Fruit fly (Drosophila melanogaster) whole organism, pupa: ENCODE measurements around the gene CG11454.
A peak's percentile ranks its signal among the peaks of the same experiment; 100 is the strongest.

ENCODE experiments used
- CG10348 ChIP-seq: fragments of 200-800 bp; sonication (Bioruptor generic); IDR thresholded peaks from 2 replicates; pipeline ENCODE4 v1.3.6; 2022; ENCODE audit warnings: missing biosample characterization, missing genetic modification characterization
- CG12605 ChIP-seq: fragments of 200-800 bp; sonication (Bioruptor generic); IDR thresholded peaks from 2 replicates; pipeline ENCODE4 v1.3.6; 2022; ENCODE audit warnings: missing biosample characterization, missing genetic modification characterization
- CG13204 ChIP-seq: fragments of 200-800 bp; sonication (Bioruptor generic); optimal IDR thresholded peaks from 2 replicates; lab custom pipeline; 2018; ENCODE audit warnings: missing biosample characterization, mild to moderate bottlenecking, missing genetic modification characterization, moderate library complexity
- CG14655 ChIP-seq: fragments of 200-800 bp; sonication (Bioruptor generic); optimal IDR thresholded peaks from 3 replicates; lab custom pipeline; 2017; ENCODE audit warnings: mild to moderate bottlenecking, missing biosample characterization, missing genetic modification reagents, missing genetic modification characterization
- CG15710 ChIP-seq: fragments of 200-800 bp; sonication (Bioruptor generic); optimal IDR thresholded peaks from 2 replicates; lab custom pipeline; 2018; ENCODE audit warnings: missing biosample characterization, mild to moderate bottlenecking, missing genetic modification characterization, moderate library complexity
- CG17806 ChIP-seq: fragments of 200-800 bp; sonication (Bioruptor generic); optimal IDR thresholded peaks from 2 replicates; lab custom pipeline; 2018; ENCODE audit warnings: missing biosample characterization, mild to moderate bottlenecking, missing genetic modification characterization, moderate library complexity
- CG32121 ChIP-seq: fragments of 200-800 bp; sonication (Bioruptor generic); IDR thresholded peaks from 2 replicates; pipeline ENCODE4 v1.3.6; 2022; ENCODE audit warnings: missing biosample characterization, missing genetic modification characterization
- CG34367 ChIP-seq: fragments of 200-800 bp; sonication (Bioruptor generic); optimal IDR thresholded peaks from 2 replicates; lab custom pipeline; 2018; ENCODE audit warnings: missing biosample characterization, mild to moderate bottlenecking, missing genetic modification characterization
- CG4496 ChIP-seq: fragments of 200-800 bp; sonication (Bioruptor generic); IDR thresholded peaks from 3 replicates; pipeline ENCODE4 v1.3.6; 2022; ENCODE audit warnings: missing biosample characterization, missing genetic modification characterization
- CG8159 ChIP-seq: fragments of 200-800 bp; sonication (Bioruptor generic); optimal IDR thresholded peaks from 3 replicates; lab custom pipeline; 2018; ENCODE audit warnings: missing biosample characterization, mild to moderate bottlenecking, missing genetic modification characterization, moderate library complexity
- CG8301 ChIP-seq: fragments of 200-800 bp; sonication (Bioruptor generic); optimal IDR thresholded peaks from 2 replicates; lab custom pipeline; 2018; ENCODE audit warnings: missing biosample characterization, mild to moderate bottlenecking, missing genetic modification characterization
- CG9948 ChIP-seq: fragments of 200-800 bp; sonication (Bioruptor generic); optimal IDR thresholded peaks from 2 replicates; lab custom pipeline; 2018; ENCODE audit warnings: missing biosample characterization, mild to moderate bottlenecking, missing genetic modification characterization, moderate library complexity
- D1 ChIP-seq: fragments of 200-800 bp; sonication (Bioruptor generic); optimal IDR thresholded peaks from 2 replicates; lab custom pipeline; 2018; ENCODE audit warnings: missing biosample characterization, mild to moderate bottlenecking, missing genetic modification characterization, moderate library complexity
- EcR ChIP-seq: fragments of 200-800 bp; sonication (Bioruptor generic); optimal IDR thresholded peaks from 3 replicates; lab custom pipeline; 2019; ENCODE audit warnings: missing biosample characterization, missing genetic modification characterization, mild to moderate bottlenecking, moderate library complexity, missing genetic modification reagents
- Ets98B ChIP-seq: fragments of 200-800 bp; sonication (Bioruptor generic); IDR thresholded peaks from 2 replicates; pipeline ENCODE4 v1.3.6; 2022; ENCODE audit warnings: missing biosample characterization, missing genetic modification characterization
- Pif1A ChIP-seq: fragments of 200-800 bp; sonication (Bioruptor generic); optimal IDR thresholded peaks from 3 replicates; lab custom pipeline; 2016; ENCODE audit warnings: missing biosample characterization, missing genetic modification characterization
- Pif1B ChIP-seq: fragments of 200-800 bp; sonication (Bioruptor generic); optimal IDR thresholded peaks from 3 replicates; lab custom pipeline; 2016; ENCODE audit warnings: missing biosample characterization, missing genetic modification characterization
- Snoo ChIP-seq: fragments of 200-800 bp; sonication (Bioruptor generic); optimal IDR thresholded peaks from 3 replicates; lab custom pipeline; 2017; ENCODE audit warnings: missing biosample characterization, mild to moderate bottlenecking, missing genetic modification characterization, inconsistent platforms
- fd96Ca ChIP-seq: fragments of 200-800 bp; sonication (Bioruptor generic); IDR thresholded peaks from 3 replicates; pipeline ENCODE4 v1.3.6; 2022; ENCODE audit warnings: missing biosample characterization, missing genetic modification characterization
- gl ChIP-seq: fragments of 200-800 bp; sonication (Bioruptor generic); optimal IDR thresholded peaks from 2 replicates; lab custom pipeline; 2018; ENCODE audit warnings: missing biosample characterization, mild to moderate bottlenecking, missing genetic modification characterization
- rn ChIP-seq: fragments of 200-800 bp; sonication (Bioruptor generic); IDR thresholded peaks from 2 replicates; pipeline ENCODE4 v1.3.6; 2022; ENCODE audit warnings: missing biosample characterization, missing genetic modification characterization

CG11454 gene

DNA sequence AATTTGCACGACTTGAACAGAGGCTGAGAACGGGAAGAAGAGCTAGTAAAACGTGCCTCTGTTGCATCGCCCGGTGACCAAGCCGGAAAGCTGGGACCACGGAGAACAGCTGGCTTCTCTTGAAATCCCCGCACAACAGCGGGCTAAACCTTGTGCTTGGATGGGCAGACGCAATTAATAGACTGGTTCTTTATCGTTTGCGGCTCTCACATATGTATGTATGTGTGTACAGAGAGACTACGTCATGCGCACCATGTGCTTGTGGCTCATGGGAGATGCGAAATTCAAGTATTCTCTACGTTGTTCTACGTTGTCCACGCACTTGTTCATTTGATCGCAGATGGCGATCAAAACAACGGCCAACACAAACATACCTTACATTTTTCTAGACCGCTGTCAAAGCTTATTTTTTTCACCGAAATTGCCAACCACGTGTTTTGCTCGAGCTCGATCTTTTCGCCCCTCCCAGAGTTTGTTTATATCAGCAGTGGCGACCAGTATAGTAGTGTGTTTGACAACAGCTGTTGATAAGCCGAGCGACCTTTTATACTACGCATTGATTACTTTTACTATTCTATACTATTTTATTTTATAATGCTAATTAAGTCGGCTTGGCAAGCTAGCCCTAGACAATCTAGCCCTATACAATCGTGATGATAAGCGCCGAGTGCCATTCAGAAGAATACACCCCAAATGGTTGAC is 33.9 kb upstream of the CG11454 start:
- TF ChIP-seq rn (GFP tag; lab: Robert Waterston, UW): no peak
- no peak for TF ChIP-seq fd96Ca (GFP tag; lab: Robert Waterston, UW)
- no peak for TF ChIP-seq D1 (tag; lab: Kevin White, UChicago)
- TF ChIP-seq CG15710: no peak
- no peak for TF ChIP-seq CG17806 (tag; lab: Kevin White, UChicago)
- TF ChIP-seq EcR (GFP tag; lab: Kevin White, UChicago): peak; percentile 32
- TF ChIP-seq CG8301: no peak
- TF ChIP-seq Pif1A (GFP tag; lab: Kevin White, UChicago): no peak
- TF ChIP-seq CG13204: no peak

DNA sequence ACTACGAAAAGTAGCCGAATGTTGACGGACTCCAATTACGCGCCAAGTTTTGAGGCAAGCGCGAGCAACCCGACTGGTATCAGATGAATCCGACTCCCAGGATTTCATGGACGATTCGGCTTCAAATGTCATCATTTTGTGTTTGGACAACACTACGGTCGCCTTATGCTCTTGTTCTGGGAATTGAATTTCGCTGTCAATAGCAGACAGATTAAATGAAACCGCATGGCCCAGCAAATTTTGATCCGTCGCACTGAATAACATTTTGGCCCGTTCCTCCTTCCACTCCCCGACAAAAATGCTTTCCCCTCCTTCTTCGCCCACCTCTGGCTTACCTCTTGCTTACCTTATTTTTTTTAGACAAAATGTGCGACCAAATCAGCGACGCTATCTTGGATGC is 33.1 kb upstream of the CG11454 start:
- no peak for TF ChIP-seq D1 (tag; lab: Kevin White, UChicago)
- TF ChIP-seq CG34367 (tag; lab: Kevin White, UChicago): no peak

DNA sequence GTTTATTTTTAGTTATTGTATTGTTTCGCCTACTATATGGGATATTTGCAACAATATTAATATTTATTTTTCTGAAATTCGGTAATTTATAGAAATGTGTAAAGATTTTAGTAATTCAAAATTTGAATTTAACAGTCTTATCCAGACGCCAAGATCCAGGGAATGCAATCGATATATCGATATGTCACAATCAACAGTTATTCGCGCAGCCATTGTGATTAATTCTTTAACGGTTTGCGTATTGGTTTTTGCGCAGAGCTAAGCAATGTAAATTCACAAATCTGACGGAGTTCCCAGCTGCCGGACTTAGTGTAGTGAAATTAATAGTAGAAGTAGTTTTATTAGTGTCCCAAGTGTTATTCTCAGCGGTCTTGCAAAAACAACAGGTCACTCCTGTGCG is 28.7 kb upstream of the CG11454 start, which contains the start of gene ND-15:
Gene ND-15, plus strand, starts transcription at position 298 of the 400 bp plus-strand sequence.
- TF ChIP-seq Ets98B (GFP tag; lab: Robert Waterston, UW) (no peak), CG14655 (no peak), Pif1B (GFP tag; lab: Kevin White, UChicago) (no peak), fd96Ca (GFP tag; lab: Robert Waterston, UW) (no peak), CG32121 (GFP tag; lab: Robert Waterston, UW) (no peak), CG15710 (no peak), CG12605 (GFP tag; lab: Robert Waterston, UW) (no peak), Pif1A (GFP tag; lab: Kevin White, UChicago) (no peak), rn (GFP tag; lab: Robert Waterston, UW) (no peak), CG17806 (tag; lab: Kevin White, UChicago) (no peak), CG10348 (GFP tag; lab: Robert Waterston, UW) (no peak), CG34367 (tag; lab: Kevin White, UChicago) (no peak), D1 (tag; lab: Kevin White, UChicago) (no peak), CG13204 (no peak)

DNA sequence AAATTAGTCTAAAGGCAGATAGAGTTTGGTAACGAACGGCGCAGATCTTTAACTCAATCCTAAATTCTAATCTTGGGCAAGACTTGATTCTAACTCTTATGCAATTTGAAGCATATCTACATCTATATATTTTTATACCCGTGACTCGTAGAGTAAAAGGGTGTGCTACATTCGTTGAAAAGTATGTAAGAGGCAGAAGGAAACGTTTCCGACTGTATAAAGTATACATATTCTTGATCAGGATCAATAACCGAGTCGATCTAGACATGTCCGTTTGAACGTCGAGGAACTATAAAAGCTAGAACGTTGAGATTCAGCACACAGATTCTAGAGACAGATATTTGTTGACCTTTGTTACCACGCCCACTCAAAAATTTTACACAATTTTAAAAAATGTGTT is 26.7 kb upstream of the CG11454 start, which contains the start of gene CG13694:
Gene CG13694, minus strand, starts transcription at position 101 of the 400 bp plus-strand sequence.
- no peak for TF ChIP-seq CG9948 (tag; lab: Kevin White, UChicago)
- no peak for TF ChIP-seq CG8159
- TF ChIP-seq Ets98B (GFP tag; lab: Robert Waterston, UW): no peak
- TF ChIP-seq CG32121 (GFP tag; lab: Robert Waterston, UW): no peak
- no peak for TF ChIP-seq CG34367 (tag; lab: Kevin White, UChicago)
- TF ChIP-seq CG12605 (GFP tag; lab: Robert Waterston, UW): no peak
- TF ChIP-seq D1 (tag; lab: Kevin White, UChicago): no peak
- TF ChIP-seq gl (tag; lab: Kevin White, UChicago): no peak
- TF ChIP-seq Snoo: no peak
- no peak for TF ChIP-seq rn (GFP tag; lab: Robert Waterston, UW)
- no peak for TF ChIP-seq CG15710
- no peak for TF ChIP-seq CG4496 (GFP tag; lab: Robert Waterston, UW)
- TF ChIP-seq CG17806 (tag; lab: Kevin White, UChicago): no peak
- no peak for TF ChIP-seq fd96Ca (GFP tag; lab: Robert Waterston, UW)
- TF ChIP-seq CG8301: no peak

DNA sequence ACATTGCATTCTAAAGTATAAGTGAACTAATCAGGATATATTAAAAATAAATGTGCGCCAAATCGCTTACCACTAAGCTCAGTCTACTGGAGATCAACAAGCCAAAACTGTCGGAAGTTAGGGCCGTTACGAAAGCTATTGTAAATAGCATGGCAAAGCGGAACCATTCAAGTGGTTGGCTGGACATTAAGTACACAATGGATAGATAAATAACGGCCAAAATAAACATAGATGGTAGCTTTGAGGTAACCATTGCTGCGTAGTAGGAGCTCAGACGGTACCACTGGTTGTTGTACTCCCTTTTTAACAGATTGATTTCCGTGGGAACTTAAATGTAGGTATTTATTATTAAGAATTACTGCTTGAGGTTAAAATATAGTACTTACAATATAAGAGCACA is 25.4 kb upstream of the CG11454 start:
- TF ChIP-seq gl (tag; lab: Kevin White, UChicago): no peak
- TF ChIP-seq Ets98B (GFP tag; lab: Robert Waterston, UW): no peak
- TF ChIP-seq D1 (tag; lab: Kevin White, UChicago): no peak
- no peak for TF ChIP-seq CG8159
- no peak for TF ChIP-seq Pif1A (GFP tag; lab: Kevin White, UChicago)
- TF ChIP-seq rn (GFP tag; lab: Robert Waterston, UW): no peak
- no peak for TF ChIP-seq CG17806 (tag; lab: Kevin White, UChicago)
- no peak for TF ChIP-seq CG14655
- no peak for TF ChIP-seq CG10348 (GFP tag; lab: Robert Waterston, UW)
- no peak for TF ChIP-seq CG34367 (tag; lab: Kevin White, UChicago)
- no peak for TF ChIP-seq CG12605 (GFP tag; lab: Robert Waterston, UW)

DNA sequence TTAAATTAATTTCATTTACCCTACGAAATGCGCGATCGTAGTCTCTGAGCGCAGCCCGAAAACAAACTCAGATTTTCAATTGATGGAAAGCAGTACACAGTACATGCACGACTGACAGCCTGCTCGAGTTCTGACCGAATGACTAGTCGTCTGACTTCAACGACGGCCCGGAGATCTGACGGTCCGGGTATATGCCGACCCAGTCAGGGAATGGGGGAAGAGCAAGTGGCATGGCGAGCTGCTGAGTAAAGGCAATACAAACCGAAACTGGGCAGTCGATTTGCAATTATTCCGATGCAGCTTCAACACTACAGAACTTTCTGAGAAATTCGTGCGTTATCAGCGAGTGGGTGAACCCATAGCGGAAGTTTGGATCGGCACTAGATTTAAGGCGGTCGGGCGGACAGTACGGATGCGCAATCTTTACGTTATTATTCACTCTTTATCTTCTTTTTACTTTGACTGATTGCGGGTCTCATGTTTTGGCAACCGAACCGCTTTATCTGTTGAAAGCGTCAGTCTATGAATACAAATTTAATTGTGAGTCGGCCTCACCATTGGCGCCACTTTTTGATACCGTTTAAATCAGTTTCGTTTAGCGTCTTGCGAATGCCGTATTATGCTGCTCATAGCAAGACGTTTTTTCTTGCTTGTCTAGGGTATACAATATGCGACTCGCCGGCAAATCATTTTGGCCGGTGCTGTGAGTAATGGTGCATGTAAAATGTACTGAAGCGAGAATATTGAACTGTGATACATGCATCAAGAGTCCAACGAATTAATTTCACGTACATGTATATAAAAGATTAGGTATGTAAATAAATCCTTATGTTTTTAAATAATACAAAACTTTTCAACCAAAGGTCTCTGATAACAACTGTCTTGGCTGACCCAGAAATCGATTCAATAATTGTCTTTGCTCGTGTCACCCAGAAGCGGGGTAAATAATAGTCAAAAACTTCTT is 22.3 kb upstream of the CG11454 start:
- peak; percentile 12; the same call in 1 of the 2 replicates for TF ChIP-seq CG32121 (GFP tag; lab: Robert Waterston, UW)
- no peak for TF ChIP-seq Snoo
- TF ChIP-seq CG17806 (tag; lab: Kevin White, UChicago): peak; percentile 26
- no peak for TF ChIP-seq CG13204
- TF ChIP-seq CG12605 (GFP tag; lab: Robert Waterston, UW): no peak
- TF ChIP-seq CG8159: no peak
- TF ChIP-seq rn (GFP tag; lab: Robert Waterston, UW): no peak
- no peak for TF ChIP-seq Ets98B (GFP tag; lab: Robert Waterston, UW)
- no peak for TF ChIP-seq D1 (tag; lab: Kevin White, UChicago)
- no peak for TF ChIP-seq EcR (GFP tag; lab: Kevin White, UChicago)
- peak; percentile 49 for TF ChIP-seq CG8301
- peak; percentile 17 for TF ChIP-seq CG15710
- no peak for TF ChIP-seq CG34367 (tag; lab: Kevin White, UChicago)
- peak; percentile 30 for TF ChIP-seq Pif1B (GFP tag; lab: Kevin White, UChicago)
- TF ChIP-seq Pif1A (GFP tag; lab: Kevin White, UChicago): peak; percentile 56
- TF ChIP-seq gl (tag; lab: Kevin White, UChicago): no peak
- TF ChIP-seq CG14655: peak; percentile 28
- TF ChIP-seq CG9948 (tag; lab: Kevin White, UChicago): no peak
- TF ChIP-seq fd96Ca (GFP tag; lab: Robert Waterston, UW): no peak
- no peak for TF ChIP-seq CG4496 (GFP tag; lab: Robert Waterston, UW)
- TF ChIP-seq CG10348 (GFP tag; lab: Robert Waterston, UW): no peak
